Worm (Caenorhabditis elegans) whole organism, early embryonic: ENCODE measurements around the gene pygo-1.
A peak's percentile ranks its signal among the peaks of the same experiment; 100 is the strongest.
"Not testable (repeated sequence)": the region's sequence is repeated elsewhere in the genome, so short reads cannot be mapped to it uniquely, and the experiment has no call there.

Experiments
- B0310.2 ChIP-seq: sonication (generic microtip); optimal IDR thresholded peaks from 2 replicates; lab custom pipeline; 2016; ENCODE audit warnings: mild to moderate bottlenecking, missing genetic modification characterization, missing compliant biosample characterization
- F13C5.2 ChIP-seq: sonication (generic microtip); optimal IDR thresholded peaks from 2 replicates; lab custom pipeline; 2017; ENCODE audit warnings: mild to moderate bottlenecking, missing genetic modification characterization, inconsistent platforms, missing compliant biosample characterization
- aly-1 ChIP-seq: sonication (generic microtip); optimal IDR thresholded peaks from 2 replicates; lab custom pipeline; 2016; ENCODE audit warnings: missing genetic modification characterization, missing compliant biosample characterization
- ama-1 ChIP-seq: fragments of 150-350 bp; optimal IDR thresholded peaks from 2 replicates; lab custom pipeline; 2014
- ceh-13 ChIP-seq: fragments of 200-800 bp; sonication (Bioruptor generic); optimal IDR thresholded peaks from 2 replicates; lab custom pipeline; 2018; ENCODE audit warnings: mild to moderate bottlenecking, missing genetic modification characterization, missing compliant biosample characterization
- ceh-36 ChIP-seq: sonication (generic microtip); optimal IDR thresholded peaks from 2 replicates; lab custom pipeline; 2016; ENCODE audit warnings: missing genetic modification characterization, inconsistent platforms, missing compliant biosample characterization
- ets-7 ChIP-seq: sonication (generic microtip); optimal IDR thresholded peaks from 2 replicates; lab custom pipeline; 2016; ENCODE audit warnings: missing genotype, missing genetic modification characterization, missing compliant biosample characterization
- flt-1 ChIP-seq: fragments of 200-800 bp; sonication (Bioruptor generic); IDR thresholded peaks from 2 replicates; pipeline ENCODE4 v1.3.6; 2022; ENCODE audit warnings: missing genetic modification characterization, missing compliant biosample characterization
- hmbx-1 ChIP-seq: sonication (generic microtip); optimal IDR thresholded peaks from 2 replicates; lab custom pipeline; 2016; ENCODE audit warnings: mild to moderate bottlenecking, missing genetic modification characterization, missing compliant biosample characterization
- hmg-4 ChIP-seq: fragments of 200-800 bp; sonication (Bioruptor generic); optimal IDR thresholded peaks from 2 replicates; lab custom pipeline; 2018; ENCODE audit warnings: mild to moderate bottlenecking, missing genetic modification characterization, missing compliant biosample characterization
- hnd-1 ChIP-seq: sonication (generic microtip); optimal IDR thresholded peaks from 2 replicates; lab custom pipeline; 2016; ENCODE audit warnings: missing genetic modification characterization, missing compliant biosample characterization
- pes-1 ChIP-seq: fragments of 200-800 bp; sonication (Bioruptor generic); IDR thresholded peaks from 2 replicates; pipeline ENCODE4 v1.3.6; 2022; ENCODE audit warnings: missing genetic modification reagents, missing genetic modification characterization, missing compliant biosample characterization
- scrt-1 ChIP-seq: fragments of 200-800 bp; sonication (Bioruptor generic); IDR thresholded peaks from 2 replicates; pipeline ENCODE4 v1.3.6; 2022; ENCODE audit warnings: missing genetic modification characterization, missing compliant biosample characterization
- sea-1 ChIP-seq: fragments of 200-800 bp; sonication (Bioruptor generic); conservative IDR thresholded peaks from 2 replicates; pipeline ENCODE4 v1.3.6; 2022; ENCODE audit warnings: missing genetic modification characterization, missing compliant biosample characterization
- tbx-11 ChIP-seq: fragments of 200-800 bp; sonication (Bioruptor generic); IDR thresholded peaks from 2 replicates; pipeline ENCODE4 v1.3.6; 2022; ENCODE audit warnings: missing genetic modification characterization, missing compliant biosample characterization
- tbx-37 ChIP-seq: fragments of 200-800 bp; sonication (Bioruptor generic); conservative IDR thresholded peaks from 2 replicates; pipeline ENCODE4 v1.3.6; 2022; ENCODE audit warnings: missing genetic modification reagents, missing genetic modification characterization, missing compliant biosample characterization
- tra-4 ChIP-seq: sonication (generic microtip); optimal IDR thresholded peaks from 2 replicates; lab custom pipeline; 2017; ENCODE audit warnings: missing genetic modification characterization, missing compliant biosample characterization

The pygo-1 gene

DNA sequence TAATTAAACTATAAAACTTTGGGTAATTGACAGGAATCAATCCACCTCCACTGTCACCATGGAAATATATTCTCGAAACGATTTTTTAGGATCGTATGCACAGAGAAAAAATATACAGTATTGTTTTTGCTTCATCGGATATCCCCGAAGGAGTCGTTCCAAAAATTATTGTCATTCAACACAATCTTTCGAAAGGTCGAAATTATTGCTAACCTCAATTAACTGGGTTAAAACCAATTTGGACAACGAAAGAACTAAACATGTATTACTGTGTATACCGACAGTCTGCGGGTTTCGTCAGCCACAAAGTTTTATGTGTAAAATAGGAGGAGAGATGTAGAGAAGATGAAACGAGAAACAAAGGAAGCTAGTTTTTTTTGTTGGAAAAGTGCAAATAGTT is 19.8 kb upstream of the pygo-1 start:
- TF ChIP-seq hmbx-1 (tag; lab: Kevin White, UChicago): no peak
- no peak for TF ChIP-seq tra-4 (tag; lab: Kevin White, UChicago)
- no peak for TF ChIP-seq aly-1 (tag; lab: Kevin White, UChicago)
- no peak for TF ChIP-seq scrt-1 (GFP tag; lab: Robert Waterston, UW)
- no peak for TF ChIP-seq ceh-36
- no peak for TF ChIP-seq ets-7 (tag; lab: Kevin White, UChicago)
- no peak for TF ChIP-seq B0310.2
- TF ChIP-seq pes-1: no peak

- not testable (repeated sequence) for TF ChIP-seq tra-4 (tag; lab: Kevin White, UChicago); F13C5.2 (tag; lab: Kevin White, UChicago); pes-1
Observed at ce11 chrIV:5064961-5065360, 18.1 kb upstream of the pygo-1 start, which contains the start of gene msp-53. Gene msp-53, minus strand, starts transcription at chrIV:5065061.

- TF ChIP-seq scrt-1 (GFP tag; lab: Robert Waterston, UW); ceh-13 (GFP tag; lab: Kevin White, UChicago); tra-4 (tag; lab: Kevin White, UChicago): not testable (repeated sequence)
Observed at ce11 chrIV:5066887-5067286, 16.2 kb upstream of the pygo-1 start, which contains the start of gene ttbk-2.2. Gene ttbk-2.2, minus strand, starts transcription at chrIV:5066987.

- not testable (repeated sequence) for TF ChIP-seq flt-1 (GFP tag; lab: Robert Waterston, UW); ets-7 (tag; lab: Kevin White, UChicago); sea-1 (GFP tag; lab: Robert Waterston, UW)
Observed at ce11 chrIV:5068541-5068940, 14.6 kb upstream of the pygo-1 start, which contains the start of the genes R13H9.6 and rmd-6. Gene R13H9.6, minus strand, starts transcription at chrIV:5068641. Gene rmd-6, plus strand, starts transcription at chrIV:5068845.

DNA sequence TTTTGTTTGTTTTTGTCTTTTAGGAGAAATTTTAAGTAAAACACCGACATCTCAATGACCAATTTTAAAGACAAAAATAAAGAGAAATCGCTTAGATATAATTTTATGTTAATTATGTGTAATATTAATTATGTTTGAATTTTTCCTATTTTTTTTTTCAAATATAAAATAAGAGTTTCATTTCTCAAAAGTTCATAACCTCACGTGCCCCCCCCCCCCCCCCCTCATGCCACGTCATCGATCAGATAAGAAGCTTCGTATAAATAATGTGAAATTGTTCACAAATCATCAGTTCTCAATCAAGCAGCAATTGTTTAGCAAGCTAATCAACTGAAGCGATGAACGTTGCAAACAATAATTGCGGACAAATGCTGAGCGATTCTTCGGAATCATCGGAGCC is 12.5 kb upstream of the pygo-1 start, which contains the start of gene C02B10.6:
Gene C02B10.6 (plus strand): TSS at position 301 of the 400 bp plus-strand sequence.
- not testable (repeated sequence) for TF ChIP-seq tbx-11 (GFP tag; lab: Robert Waterston, UW); ceh-13 (GFP tag; lab: Kevin White, UChicago); ama-1

- no peak for TF ChIP-seq ets-7 (tag; lab: Kevin White, UChicago)
- no peak for TF ChIP-seq hnd-1
- TF ChIP-seq ceh-36: no peak
- TF ChIP-seq aly-1 (tag; lab: Kevin White, UChicago): no peak
- TF ChIP-seq tbx-37 (GFP tag; lab: Robert Waterston, UW): no peak
- TF ChIP-seq ama-1: no peak
- TF ChIP-seq sea-1 (GFP tag; lab: Robert Waterston, UW): no peak
- TF ChIP-seq hmbx-1 (tag; lab: Kevin White, UChicago): no peak
- TF ChIP-seq scrt-1 (GFP tag; lab: Robert Waterston, UW): no peak
- TF ChIP-seq B0310.2: no peak
- no peak for TF ChIP-seq F13C5.2 (tag; lab: Kevin White, UChicago)
- no peak for TF ChIP-seq tbx-11 (GFP tag; lab: Robert Waterston, UW)
- no peak for TF ChIP-seq hmg-4 (GFP tag; lab: Kevin White, UChicago)
- no peak for TF ChIP-seq tra-4 (tag; lab: Kevin White, UChicago)
Observed at ce11 chrIV:5073836-5074235, 9.3 kb upstream of the pygo-1 start.

- no peak for TF ChIP-seq F13C5.2 (tag; lab: Kevin White, UChicago)
- TF ChIP-seq sea-1 (GFP tag; lab: Robert Waterston, UW): no peak
- TF ChIP-seq hmg-4 (GFP tag; lab: Kevin White, UChicago): no peak
- TF ChIP-seq tbx-37 (GFP tag; lab: Robert Waterston, UW): no peak
- TF ChIP-seq hnd-1: no peak
- TF ChIP-seq tbx-11 (GFP tag; lab: Robert Waterston, UW): no peak
- no peak for TF ChIP-seq pes-1
- no peak for TF ChIP-seq tra-4 (tag; lab: Kevin White, UChicago)
- no peak for TF ChIP-seq ets-7 (tag; lab: Kevin White, UChicago)
- no peak for TF ChIP-seq ceh-36
- no peak for TF ChIP-seq ama-1
- no peak for TF ChIP-seq aly-1 (tag; lab: Kevin White, UChicago)
- TF ChIP-seq ceh-13 (GFP tag; lab: Kevin White, UChicago): no peak
- no peak for TF ChIP-seq B0310.2
- no peak for TF ChIP-seq scrt-1 (GFP tag; lab: Robert Waterston, UW)
Observed at ce11 chrIV:5076607-5077006, 6.5 kb upstream of the pygo-1 start.

DNA sequence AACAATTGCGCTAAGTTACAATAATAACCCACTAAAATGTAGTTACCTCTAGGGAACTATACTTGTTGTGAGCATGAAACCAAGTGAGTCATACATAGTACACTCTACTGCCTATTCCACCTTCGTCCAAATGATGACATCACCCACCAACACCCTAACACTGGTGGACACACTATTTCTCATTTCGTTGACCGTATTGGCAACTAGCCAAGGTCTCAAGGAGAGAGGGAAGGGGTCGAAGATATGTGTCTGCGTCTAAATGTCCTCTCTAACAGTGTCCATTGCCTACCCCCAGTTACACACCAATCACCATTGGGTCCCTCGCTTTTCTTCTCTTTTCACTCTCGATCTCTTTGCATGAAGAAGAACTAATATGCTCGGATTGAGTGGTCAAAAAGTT is 5.2 kb upstream of the pygo-1 start:
- 0 out of 2 replicates have a peak, but pooled peaks have one; percentile 16 for TF ChIP-seq flt-1 (GFP tag; lab: Robert Waterston, UW)
- TF ChIP-seq tbx-11 (GFP tag; lab: Robert Waterston, UW): no peak
- peak; percentile 81 for TF ChIP-seq hmg-4 (GFP tag; lab: Kevin White, UChicago)

DNA sequence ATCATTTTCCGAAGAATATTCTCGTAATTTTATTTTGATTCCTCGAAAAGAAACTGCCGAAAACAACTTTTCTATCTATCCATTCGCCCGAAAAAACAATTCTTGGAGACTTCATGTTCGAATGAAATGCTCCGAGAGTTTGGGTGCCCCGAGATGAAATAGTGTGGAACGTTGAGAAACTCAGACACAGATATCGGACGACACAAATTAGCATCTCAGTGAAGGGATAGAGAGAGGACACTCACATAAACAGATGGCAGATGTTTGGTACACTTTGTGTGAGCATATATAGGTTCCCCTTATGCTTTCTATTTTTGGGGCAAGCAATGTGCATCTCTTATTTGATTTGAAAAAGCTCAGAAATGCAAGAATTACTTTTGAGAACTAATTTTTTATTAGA is 4.3 kb upstream of the pygo-1 start:
- no peak for TF ChIP-seq sea-1 (GFP tag; lab: Robert Waterston, UW)
- TF ChIP-seq hmg-4 (GFP tag; lab: Kevin White, UChicago): no peak
- TF ChIP-seq hmbx-1 (tag; lab: Kevin White, UChicago): no peak
- no peak for TF ChIP-seq scrt-1 (GFP tag; lab: Robert Waterston, UW)
- no peak for TF ChIP-seq B0310.2
- no peak for TF ChIP-seq ceh-36
- no peak for TF ChIP-seq hnd-1
- TF ChIP-seq tbx-37 (GFP tag; lab: Robert Waterston, UW): no peak
